Fruit fly (Drosophila melanogaster) whole organism, embryonic: ENCODE data around the gene spidey.
A peak's percentile ranks its signal among the peaks of the same experiment; 100 is the strongest.

Source experiments
- B-H1 ChIP-seq: fragments of 200-800 bp; sonication (Bioruptor generic); IDR thresholded peaks from 3 replicates; pipeline ENCODE4 v1.3.6; 2022; ENCODE audit warnings: missing biosample characterization, missing genetic modification characterization
- Bdp1 ChIP-seq: fragments of 200-800 bp; sonication (Bioruptor generic); optimal IDR thresholded peaks from 3 replicates; lab custom pipeline; 2016; ENCODE audit warnings: missing biosample characterization, missing genetic modification characterization
- CG10267 ChIP-seq: fragments of 200-800 bp; sonication (Bioruptor generic); optimal IDR thresholded peaks from 2 replicates; lab custom pipeline; 2018; ENCODE audit warnings: missing biosample characterization, mild to moderate bottlenecking, missing genetic modification characterization, moderate library complexity
- CG10979 ChIP-seq: fragments of 200-800 bp; sonication (Bioruptor generic); optimal IDR thresholded peaks from 2 replicates; lab custom pipeline; 2018; ENCODE audit warnings: missing biosample characterization, mild to moderate bottlenecking, missing genetic modification characterization, moderate library complexity
- CG11247 ChIP-seq: fragments of 200-800 bp; sonication (Bioruptor generic); IDR thresholded peaks from 2 replicates; pipeline ENCODE4 v1.3.6; 2022; ENCODE audit warnings: missing biosample characterization, missing genetic modification characterization
- CG11723 ChIP-seq: fragments of 200-800 bp; sonication (Bioruptor generic); optimal IDR thresholded peaks from 2 replicates; lab custom pipeline; 2017; ENCODE audit warnings: missing biosample characterization, mild to moderate bottlenecking, missing genetic modification characterization
- CG12219 ChIP-seq: fragments of 200-800 bp; sonication (Bioruptor generic); optimal IDR thresholded peaks from 3 replicates; lab custom pipeline; 2018; ENCODE audit warnings: missing biosample characterization, mild to moderate bottlenecking, missing genetic modification characterization
- CG12391 ChIP-seq: fragments of 200-800 bp; sonication (Bioruptor generic); optimal IDR thresholded peaks from 3 replicates; lab custom pipeline; 2018; ENCODE audit warnings: missing biosample characterization, mild to moderate bottlenecking, missing genetic modification characterization, moderate library complexity
- CG13424 ChIP-seq: fragments of 200-800 bp; sonication (Bioruptor generic); optimal IDR thresholded peaks from 2 replicates; lab custom pipeline; 2019; ENCODE audit warnings: missing biosample characterization, mild to moderate bottlenecking, missing genetic modification characterization, moderate library complexity
- CG13624 ChIP-seq: fragments of 200-800 bp; sonication (Bioruptor generic); optimal IDR thresholded peaks from 2 replicates; lab custom pipeline; 2016; ENCODE audit warnings: missing biosample characterization, missing genetic modification characterization
- CG14667 ChIP-seq: fragments of 200-800 bp; sonication (Bioruptor generic); IDR thresholded peaks from 2 replicates; pipeline ENCODE4 v1.3.6; 2022; ENCODE audit warnings: missing biosample characterization, missing genetic modification characterization
- CG15011 ChIP-seq: fragments of 200-800 bp; sonication (Bioruptor generic); optimal IDR thresholded peaks from 3 replicates; lab custom pipeline; 2018; ENCODE audit warnings: missing biosample characterization, mild to moderate bottlenecking, missing genetic modification characterization
- CG18764 ChIP-seq: fragments of 200-800 bp; sonication (Bioruptor generic); optimal IDR thresholded peaks from 3 replicates; lab custom pipeline; 2016; ENCODE audit warnings: missing biosample characterization, missing genetic modification characterization
- CG3163 ChIP-seq: fragments of 200-800 bp; sonication (Bioruptor generic); optimal IDR thresholded peaks from 3 replicates; lab custom pipeline; 2016; ENCODE audit warnings: missing biosample characterization, missing genetic modification characterization
- CG32767 ChIP-seq: fragments of 200-800 bp; sonication (Bioruptor generic); IDR thresholded peaks from 2 replicates; pipeline ENCODE4 v1.3.6; 2022; ENCODE audit warnings: missing biosample characterization, missing genetic modification characterization
- CG33557 ChIP-seq: fragments of 200-800 bp; sonication (Bioruptor generic); optimal IDR thresholded peaks from 2 replicates; lab custom pipeline; 2019; ENCODE audit warnings: missing biosample characterization, mild to moderate bottlenecking, missing genetic modification characterization, moderate library complexity
- CG34422 ChIP-seq: fragments of 200-800 bp; sonication (Bioruptor generic); IDR thresholded peaks from 3 replicates; pipeline ENCODE4 v1.3.6; 2022; ENCODE audit warnings: missing biosample characterization, missing genetic modification characterization
- CG4424 ChIP-seq: fragments of 200-800 bp; sonication (Bioruptor generic); optimal IDR thresholded peaks from 3 replicates; lab custom pipeline; 2016; ENCODE audit warnings: missing biosample characterization, missing genetic modification characterization
- CG6791 ChIP-seq: fragments of 200-800 bp; sonication (Bioruptor generic); IDR thresholded peaks from 3 replicates; pipeline ENCODE4 v1.3.6; 2022; ENCODE audit warnings: missing biosample characterization, missing genetic modification characterization; ENCODE audit not compliant: partially characterized antibody
- CG7271 ChIP-seq: fragments of 200-800 bp; sonication (Bioruptor generic); optimal IDR thresholded peaks from 2 replicates; lab custom pipeline; 2018; ENCODE audit warnings: missing biosample characterization, mild to moderate bottlenecking, missing genetic modification characterization, moderate library complexity
- CG7357 ChIP-seq: fragments of 200-800 bp; sonication (Bioruptor generic); IDR thresholded peaks from 3 replicates; pipeline ENCODE4 v1.3.6; 2022; ENCODE audit warnings: missing biosample characterization, missing genetic modification characterization
- CG7556 ChIP-seq: fragments of 200-800 bp; sonication (Bioruptor generic); optimal IDR thresholded peaks from 2 replicates; lab custom pipeline; 2017; ENCODE audit warnings: missing biosample characterization, mild to moderate bottlenecking, missing genetic modification characterization
- CG8359 ChIP-seq: fragments of 200-800 bp; sonication (Bioruptor generic); optimal IDR thresholded peaks from 2 replicates; lab custom pipeline; 2017; ENCODE audit warnings: missing biosample characterization, mild to moderate bottlenecking, missing genetic modification characterization, borderline replicate concordance
- CG9876 ChIP-seq: fragments of 200-800 bp; sonication (Bioruptor generic); optimal IDR thresholded peaks from 2 replicates; lab custom pipeline; 2016; ENCODE audit warnings: missing biosample characterization, missing genetic modification characterization
- Dek ChIP-seq: fragments of 200-800 bp; sonication (Bioruptor generic); optimal IDR thresholded peaks from 3 replicates; lab custom pipeline; 2019; ENCODE audit warnings: missing biosample characterization, mild to moderate bottlenecking, missing genetic modification characterization, moderate library complexity
- Hmx ChIP-seq: fragments of 200-800 bp; sonication (Bioruptor generic); optimal IDR thresholded peaks from 2 replicates; lab custom pipeline; 2016; ENCODE audit warnings: missing biosample characterization, missing genetic modification characterization
- Lhr ChIP-seq: fragments of 200-800 bp; sonication (Bioruptor generic); optimal IDR thresholded peaks from 3 replicates; lab custom pipeline; 2017; ENCODE audit warnings: mild to moderate bottlenecking, missing biosample characterization, missing genetic modification reagents, missing genetic modification characterization
- MESR4 ChIP-seq: fragments of 200-800 bp; sonication (Bioruptor generic); optimal IDR thresholded peaks from 2 replicates; lab custom pipeline; 2018; ENCODE audit warnings: missing biosample characterization, mild to moderate bottlenecking, missing genetic modification characterization, moderate library complexity
- Mad ChIP-seq: fragments of 200-800 bp; sonication (Bioruptor generic); optimal IDR thresholded peaks from 2 replicates; lab custom pipeline; 2016; ENCODE audit warnings: missing biosample characterization, missing genetic modification characterization
- Myb ChIP-seq: fragments of 200-800 bp; sonication (Bioruptor generic); optimal IDR thresholded peaks from 2 replicates; lab custom pipeline; 2016; ENCODE audit warnings: missing biosample characterization, missing genetic modification characterization
- Pdp1 ChIP-seq, 2 experiments: fragments of 200-800 bp; sonication (Bioruptor generic); optimal IDR thresholded peaks; 3 replicates each; lab custom pipeline; 2016; ENCODE audit warnings: missing biosample characterization in 2 of 2, missing genetic modification characterization in 2 of 2, mild to moderate bottlenecking in 1 of 2, moderate library complexity in 1 of 2
- Scr ChIP-seq: fragments of 200-800 bp; sonication (Bioruptor generic); IDR thresholded peaks from 2 replicates; pipeline ENCODE4 v1.3.6; 2022; ENCODE audit warnings: missing biosample characterization, missing genetic modification characterization; ENCODE audit not compliant: partially characterized antibody
- abd-A ChIP-seq: fragments of 200-800 bp; sonication (Bioruptor generic); optimal IDR thresholded peaks from 3 replicates; lab custom pipeline; 2019; ENCODE audit warnings: missing biosample characterization, mild to moderate bottlenecking, missing genetic modification characterization, moderate library complexity
- al ChIP-seq: fragments of 200-800 bp; sonication (Bioruptor generic); IDR thresholded peaks from 2 replicates; pipeline ENCODE4 v1.3.6; 2022; ENCODE audit warnings: missing biosample characterization, missing genetic modification characterization
- amos ChIP-seq: fragments of 200-800 bp; sonication (Bioruptor generic); IDR thresholded peaks from 2 replicates; pipeline ENCODE4 v1.3.6; 2022; ENCODE audit warnings: missing biosample characterization, missing genetic modification characterization; ENCODE audit not compliant: partially characterized antibody
- corto ChIP-seq: fragments of 200-800 bp; sonication (Bioruptor generic); optimal IDR thresholded peaks from 2 replicates; lab custom pipeline; 2016; ENCODE audit warnings: missing biosample characterization, mild to moderate bottlenecking, missing genetic modification characterization, moderate library complexity
- esg ChIP-seq: fragments of 200-800 bp; sonication (Bioruptor generic); conservative IDR thresholded peaks from 2 replicates; pipeline ENCODE4 v1.3.6; 2022; ENCODE audit warnings: missing biosample characterization, missing genetic modification characterization
- ewg ChIP-seq: fragments of 200-800 bp; sonication (Bioruptor generic); optimal IDR thresholded peaks from 3 replicates; lab custom pipeline; 2017; ENCODE audit warnings: mild to moderate bottlenecking, missing biosample characterization, missing genetic modification reagents, missing genetic modification characterization
- gem ChIP-seq: fragments of 200-800 bp; sonication (Bioruptor generic); optimal IDR thresholded peaks from 2 replicates; lab custom pipeline; 2019; ENCODE audit warnings: missing biosample characterization, mild to moderate bottlenecking, missing genetic modification characterization, moderate library complexity
- ken ChIP-seq: fragments of 200-800 bp; sonication (Bioruptor generic); IDR thresholded peaks from 3 replicates; pipeline ENCODE4 v1.3.6; 2022; ENCODE audit warnings: missing biosample characterization, missing genetic modification characterization
- knrl ChIP-seq: fragments of 200-800 bp; sonication (Bioruptor generic); IDR thresholded peaks from 3 replicates; pipeline ENCODE4 v1.3.6; 2022; ENCODE audit warnings: missing biosample characterization, missing genetic modification characterization; ENCODE audit not compliant: partially characterized antibody
- lola ChIP-seq, 3 experiments: fragments of >200 bp in 2 of 3; fragments of 200-800 bp in 1 of 3; sonication (Bioruptor generic) in 1 of 3; optimal IDR thresholded peaks; 2 replicates each; lab custom pipeline; 2017 to 2019; ENCODE audit warnings: missing biosample characterization in 3 of 3, missing genetic modification characterization in 3 of 3, mild to moderate bottlenecking in 1 of 3, moderate library complexity in 1 of 3
- pita ChIP-seq: fragments of 200-800 bp; sonication (Bioruptor generic); optimal IDR thresholded peaks from 2 replicates; lab custom pipeline; 2017; ENCODE audit warnings: missing biosample characterization, mild to moderate bottlenecking, missing genetic modification characterization
- pzg ChIP-seq: fragments of 200-800 bp; sonication (Bioruptor generic); optimal IDR thresholded peaks from 3 replicates; lab custom pipeline; 2018; ENCODE audit warnings: missing biosample characterization, mild to moderate bottlenecking, missing genetic modification characterization, moderate library complexity
- ranshi ChIP-seq: fragments of 200-800 bp; sonication (Bioruptor generic); IDR thresholded peaks from 2 replicates; pipeline ENCODE4 v1.3.6; 2022; ENCODE audit warnings: missing biosample characterization, missing genetic modification characterization
- row ChIP-seq: fragments of 200-800 bp; sonication (Bioruptor generic); IDR thresholded peaks from 3 replicates; pipeline ENCODE4 v1.3.6; 2022; ENCODE audit warnings: missing biosample characterization, missing genetic modification characterization
- ttk ChIP-seq: fragments of 200-800 bp; sonication (Bioruptor generic); IDR thresholded peaks from 2 replicates; pipeline ENCODE4 v2.1.2; 2022; ENCODE audit warnings: missing biosample characterization, missing genetic modification characterization
- vvl ChIP-seq: fragments of 200-800 bp; sonication (Bioruptor generic); IDR thresholded peaks from 2 replicates; pipeline ENCODE4 v1.3.6; 2022; ENCODE audit warnings: missing biosample characterization, missing genetic modification characterization
- wek ChIP-seq: fragments of 200-800 bp; sonication (Bioruptor generic); optimal IDR thresholded peaks from 3 replicates; lab custom pipeline; 2018; ENCODE audit warnings: missing biosample characterization, mild to moderate bottlenecking, missing genetic modification characterization, moderate library complexity
- yki ChIP-seq: fragments of >200 bp; optimal IDR thresholded peaks from 3 replicates; lab custom pipeline; 2018

Gene spidey

dm6 chrX:7909482-7909881, 751 bp downstream of the spidey start (continued):
- TF ChIP-seq Pdp1 (GFP tag; optimal IDR thresholded peaks at IDR 0.05; lab: Kevin White, UChicago) (peak in 1 of 2 experiments; percentile 9), vvl (peak; percentile 24; the same call in 1 of the 2 replicates), CG7556 (GFP tag; lab: Kevin White, UChicago) (peak; percentile 20), ken (GFP tag; lab: Robert Waterston, UW) (no peak), wek (GFP tag; lab: Kevin White, UChicago) (no peak), Dek (no peak), CG6791 (GFP tag; lab: Robert Waterston, UW) (no peak), CG7271 (tag; lab: Kevin White, UChicago) (no peak), Mad (GFP tag; lab: Kevin White, UChicago) (no peak), Lhr (GFP tag; lab: Kevin White, UChicago) (no peak), CG12391 (tag; lab: Kevin White, UChicago) (no peak), ewg (no peak), lola (GFP tag; optimal IDR thresholded peaks at IDR 0.05; lab: Kevin White, UChicago) (no peak), amos (GFP tag; lab: Robert Waterston, UW) (no peak), corto (GFP tag; lab: Kevin White, UChicago) (no peak), CG18764 (GFP tag; lab: Kevin White, UChicago) (no peak), Hmx (GFP tag; lab: Kevin White, UChicago) (no peak), CG9876 (no peak), pita (GFP tag; lab: Kevin White, UChicago) (no peak), CG10979 (tag; lab: Kevin White, UChicago) (peak; percentile 16), knrl (GFP tag; lab: Robert Waterston, UW) (no peak), pzg (GFP tag; lab: Kevin White, UChicago) (no peak), ranshi (0 out of 2 replicates have a peak, but pooled peaks have one; percentile 36), CG34422 (GFP tag; lab: Robert Waterston, UW) (no peak), CG7357 (GFP tag; lab: Robert Waterston, UW) (no peak), CG14667 (GFP tag; lab: Robert Waterston, UW) (no peak), esg (GFP tag; lab: Robert Waterston, UW) (0 out of 2 replicates have a peak, but pooled peaks have one; percentile 11), CG15011 (GFP tag; lab: Kevin White, UChicago) (no peak), gem (peak; percentile 62), CG13424 (tag; lab: Kevin White, UChicago) (peak; percentile 25), CG12219 (GFP tag; lab: Kevin White, UChicago) (no peak), CG8359 (no peak), CG33557 (no peak), Scr (no peak), CG3163 (GFP tag; lab: Kevin White, UChicago) (no peak), ttk (GFP tag; lab: Robert Waterston, UW) (0 out of 2 replicates have a peak, but pooled peaks have one; percentile 44), abd-A (tag; lab: Kevin White, UChicago) (no peak), B-H1 (GFP tag; lab: Robert Waterston, UW) (0 out of 3 replicates have a peak, but pooled peaks have one; percentile 11), row (GFP tag; lab: Robert Waterston, UW) (peak; percentile 60; the same call in 2 of the 3 replicates), CG11247 (GFP tag; lab: Robert Waterston, UW) (no peak), CG4424 (GFP tag; lab: Kevin White, UChicago) (peak; percentile 20), Bdp1 (no peak), CG10267 (tag; lab: Kevin White, UChicago) (no peak), CG13624 (GFP tag; lab: Kevin White, UChicago) (no peak), MESR4 (GFP tag; lab: Kevin White, UChicago) (no peak), CG11723 (GFP tag; lab: Kevin White, UChicago) (no peak), CG32767 (GFP tag; lab: Robert Waterston, UW) (no peak), al (GFP tag; lab: Robert Waterston, UW) (no peak), Myb (no peak), yki (lab: Kevin White, UChicago) (no peak)
